Worm (Caenorhabditis elegans): Measurements from ENCODE around the gene W02D7.5.

DNA sequence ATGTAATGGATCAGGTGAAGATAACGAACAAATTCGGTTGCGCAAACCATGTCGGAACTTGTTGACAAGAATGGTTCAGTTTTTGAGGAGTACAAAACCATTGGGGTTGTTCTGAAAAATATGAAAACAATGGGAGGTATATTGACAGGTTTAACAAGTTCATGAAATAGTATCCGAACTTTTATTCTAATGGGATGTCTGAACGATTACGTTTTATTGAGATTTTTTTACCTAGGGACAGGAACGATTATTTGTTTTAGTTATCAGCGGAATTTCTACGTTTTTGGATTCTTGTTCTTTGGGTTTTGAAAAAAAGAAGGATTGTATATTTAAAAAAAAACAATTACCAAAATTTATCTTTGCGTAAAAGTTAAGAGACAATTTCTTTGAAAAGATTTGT, 18.3 kb downstream of the W02D7.5 start, which contains the start of gene str-135:
- TF ChIP-seq nhr-76 (tag; optimal IDR thresholded peaks at IDR 0.05) (no peak), lin-39 (tag; optimal IDR thresholded peaks at IDR 0.05) (no peak), snpc-4 (tag; optimal IDR thresholded peaks at IDR 0.05) (no peak), sox-4 (tag; optimal IDR thresholded peaks at IDR 0.05) (no peak)
